Fruit fly (Drosophila melanogaster): ENCODE measurements around the gene Eh.
A peak's percentile ranks its signal among the peaks of the same experiment; 100 is the strongest.
"Not testable (repeated sequence)": the region's sequence is repeated elsewhere in the genome, so short reads cannot be mapped to it uniquely, and the experiment has no call there.

The Eh gene

DNA sequence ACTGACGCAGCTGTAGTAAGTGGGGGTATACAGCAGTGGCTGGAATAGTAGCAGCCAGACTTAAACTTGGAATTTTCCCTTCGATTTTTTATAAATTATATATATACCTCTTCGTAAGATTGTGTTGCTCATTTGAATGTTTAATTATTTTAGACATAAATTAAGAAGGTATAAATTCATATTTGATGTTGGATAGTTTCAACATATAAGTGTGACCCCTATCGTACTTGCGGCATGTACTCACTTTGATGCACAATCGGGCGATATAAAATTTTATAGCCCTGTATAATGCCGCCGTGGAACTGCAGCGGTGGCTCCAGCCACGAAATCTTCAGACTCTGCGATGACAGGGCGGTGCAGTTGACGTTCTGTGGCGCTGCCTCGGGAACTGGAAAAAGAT, 32.6 kb upstream of the Eh start (continued):
- TF ChIP-seq eg (GFP tag; IDR thresholded peaks at IDR 0.05) (0 out of 3 replicates have a peak, but pooled peaks have one; percentile 16), Eip78C (GFP tag) (peak; percentile 66), Hr4 (GFP tag; optimal IDR thresholded peaks at IDR 0.05) (peak; percentile 0), Sox15 (GFP tag; optimal IDR thresholded peaks at IDR 0.05) (no peak)

DNA sequence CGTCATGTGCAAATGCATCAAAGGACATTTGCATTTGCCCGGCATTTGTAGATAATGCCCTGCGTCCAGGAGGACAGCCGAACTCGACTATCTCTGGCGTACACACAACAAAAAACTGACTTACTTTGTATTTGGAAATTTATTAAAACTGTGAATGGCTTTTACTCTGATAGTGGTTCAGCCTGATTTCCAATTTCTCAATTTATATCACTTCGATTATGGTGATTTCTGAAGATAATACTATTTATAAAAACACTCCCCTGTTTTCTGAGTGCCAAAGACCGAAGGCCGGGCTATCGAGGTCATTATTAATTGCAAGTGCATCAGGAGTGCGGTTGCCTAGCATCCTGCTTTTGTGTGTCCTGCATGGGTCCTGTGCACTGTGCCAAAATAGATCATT, 22.3 kb upstream of the Eh start:
- TF ChIP-seq CG8632 (GFP tag; optimal IDR thresholded peaks at IDR 0.05) (no peak), CG32006 (GFP tag; optimal IDR thresholded peaks at IDR 0.05) (peak; percentile 9), Gug (GFP tag; IDR thresholded peaks at IDR 0.05) (no peak), svp (GFP tag) (peak; percentile 58), CG6163 (GFP tag; IDR thresholded peaks at IDR 0.05) (0 out of 3 replicates have a peak, but pooled peaks have one; percentile 12), dsx (GFP tag; optimal IDR thresholded peaks at IDR 0.05; ENCODE audit: poor library complexity, severe bottlenecking) (no peak), Eip78C (GFP tag) (peak; percentile 52)

DNA sequence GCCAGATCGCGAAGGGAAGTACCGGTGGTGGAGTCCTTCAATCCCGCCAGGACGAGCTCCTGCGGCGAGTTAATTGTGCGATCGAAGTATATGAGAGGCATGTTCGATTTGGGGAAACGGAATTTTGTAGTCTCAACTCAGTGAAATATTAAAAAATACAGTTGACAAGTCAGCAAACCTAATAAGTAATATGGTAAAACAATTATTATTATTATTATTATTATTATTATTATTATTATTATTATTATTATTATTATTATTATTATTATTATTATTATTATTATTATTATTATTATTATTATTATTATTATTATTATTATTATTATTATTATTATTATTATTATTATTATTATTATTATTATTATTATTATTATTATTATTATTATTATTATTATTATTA, 8.0 kb upstream of the Eh start, which contains the start of gene CG14330:
TSS of gene CG14330 (minus strand) at position 101 of the 400 bp plus-strand sequence.
- not testable (repeated sequence) for TF ChIP-seq OdsH, vri, Sox15 (GFP tag; optimal IDR thresholded peaks at IDR 0.05)

DNA sequence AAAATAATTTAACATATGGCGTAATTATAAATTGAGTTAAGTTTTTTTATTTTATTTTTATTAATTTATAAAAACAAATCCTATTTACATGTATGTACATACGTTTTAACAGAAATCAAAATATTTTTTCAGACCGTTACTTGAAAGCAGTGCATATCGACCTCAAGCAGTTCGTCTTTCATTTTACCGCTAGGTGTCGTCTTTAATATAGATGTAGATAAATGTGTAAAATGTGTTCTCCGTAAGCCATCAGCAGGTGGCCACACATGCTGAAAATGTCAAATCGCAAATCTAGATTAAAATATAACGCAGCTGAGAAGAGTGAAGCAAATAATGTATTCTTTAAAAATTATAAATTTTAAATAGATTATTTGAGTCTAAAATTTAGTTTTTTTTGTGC, 744 bp upstream of the Eh start:
- no peak for TF ChIP-seq CG11902 (GFP tag; optimal IDR thresholded peaks at IDR 0.05)
- TF ChIP-seq Eip78C (GFP tag), result peak; percentile 34
- peak; percentile 6 for TF ChIP-seq CG31627 (GFP tag; optimal IDR thresholded peaks at IDR 0.05)

DNA sequence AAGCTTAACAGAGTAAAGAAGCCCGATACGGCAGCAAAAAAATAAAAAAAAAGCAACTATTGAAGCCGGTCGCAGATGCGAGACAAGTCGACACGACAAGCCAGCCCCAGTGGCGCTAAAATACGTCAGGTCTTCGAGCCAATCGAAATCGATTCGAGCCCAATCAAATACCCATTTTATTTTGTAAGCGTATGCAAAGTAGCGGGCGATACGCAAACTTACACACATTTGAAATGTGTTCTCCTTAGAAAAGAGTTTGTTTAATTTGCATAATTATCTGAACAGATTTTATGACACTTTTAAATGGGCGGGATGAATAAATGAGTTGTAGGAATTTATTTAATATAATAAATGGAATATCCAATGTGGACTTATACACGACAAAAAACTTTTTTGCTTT, 1.0 kb downstream of the Eh start:
- TF ChIP-seq Ets96B (tag; optimal IDR thresholded peaks at IDR 0.05) (no peak), fd85E (GFP tag; optimal IDR thresholded peaks at IDR 0.05) (no peak), CG8632 (GFP tag; optimal IDR thresholded peaks at IDR 0.05) (no peak), CG32006 (GFP tag; optimal IDR thresholded peaks at IDR 0.05) (no peak), Gug (GFP tag; IDR thresholded peaks at IDR 0.05) (no peak), CG3032 (tag; optimal IDR thresholded peaks at IDR 0.05) (no peak), CG9139 (GFP tag; optimal IDR thresholded peaks at IDR 0.05) (no peak), Smox (GFP tag; optimal IDR thresholded peaks at IDR 0.05) (no peak), CG1621 (tag; optimal IDR thresholded peaks at IDR 0.05) (no peak), Hr39 (GFP tag; optimal IDR thresholded peaks at IDR 0.05) (no peak), fd59A (GFP tag; optimal IDR thresholded peaks at IDR 0.05) (no peak), CG3919 (GFP tag; optimal IDR thresholded peaks at IDR 0.05) (no peak), CG7368 (GFP tag; optimal IDR thresholded peaks at IDR 0.05) (no peak), CG10631 (GFP tag; optimal IDR thresholded peaks at IDR 0.05) (no peak), acj6 (GFP tag; optimal IDR thresholded peaks at IDR 0.05) (no peak)

DNA sequence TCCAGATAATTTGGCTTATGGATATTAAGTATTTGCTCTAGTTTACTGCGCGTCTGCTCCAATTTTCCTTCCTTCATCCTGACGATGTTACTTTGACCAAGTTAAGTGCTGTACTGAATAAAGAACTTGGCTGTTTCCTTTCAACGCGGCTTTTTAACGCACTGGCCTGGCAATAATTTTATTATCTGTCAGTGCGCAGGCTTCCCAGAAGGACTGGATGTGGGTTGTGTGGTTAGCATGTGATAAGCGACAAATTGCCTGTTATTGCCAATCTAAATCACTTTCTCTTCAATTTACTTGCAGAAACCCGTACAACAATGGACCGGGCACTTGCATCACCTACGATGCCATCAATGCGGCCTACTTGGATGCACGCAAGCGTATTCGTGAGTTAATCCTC, 8.0 kb downstream of the Eh start, which contains the start of gene CG14331:
TSS of gene CG14331 (minus strand) at position 101 of the 400 bp plus-strand sequence.
- TF ChIP-seq Blimp-1 (GFP tag; optimal IDR thresholded peaks at IDR 0.05) (no peak), CG7368 (GFP tag; optimal IDR thresholded peaks at IDR 0.05) (no peak), CG6276 (GFP tag; optimal IDR thresholded peaks at IDR 0.05) (no peak), esn (GFP tag; optimal IDR thresholded peaks at IDR 0.05) (no peak), Eip93F (GFP tag; optimal IDR thresholded peaks at IDR 0.05) (no peak), Hr39 (GFP tag; optimal IDR thresholded peaks at IDR 0.05) (no peak), acj6 (GFP tag; optimal IDR thresholded peaks at IDR 0.05) (no peak), Eip75B (GFP tag; optimal IDR thresholded peaks at IDR 0.05) (no peak), CG8119 (GFP tag; IDR thresholded peaks at IDR 0.05) (no peak), cyc (GFP tag; optimal IDR thresholded peaks at IDR 0.05) (no peak), CG8319 (GFP tag; optimal IDR thresholded peaks at IDR 0.05) (no peak), CG1621 (tag; optimal IDR thresholded peaks at IDR 0.05) (no peak)

Measured in whole organism, prepupa.